Worm (Caenorhabditis elegans) whole organism, L3 larva: ENCODE measurements around the gene pals-37.

Experiments
- R02D3.7 ChIP-seq: fragments of 150-350 bp; optimal IDR thresholded peaks from 2 replicates; lab custom pipeline; 2014; ENCODE audit warnings: missing biosample characterization, missing genetic modification characterization
- ama-1 ChIP-seq: fragments of 150-350 bp; optimal IDR thresholded peaks from 2 replicates; lab custom pipeline; 2018
- ceh-9 ChIP-seq: sonication (generic microtip); optimal IDR thresholded peaks from 2 replicates; lab custom pipeline; 2018; ENCODE audit warnings: missing biosample characterization, missing genetic modification characterization
- hmg-11 ChIP-seq: sonication (generic microtip); optimal IDR thresholded peaks from 2 replicates; lab custom pipeline; 2016; ENCODE audit warnings: missing genetic modification characterization, missing compliant biosample characterization
- lin-15B ChIP-seq: fragments of 150-350 bp; optimal IDR thresholded peaks from 2 replicates; lab custom pipeline; 2014; ENCODE audit warnings: missing biosample characterization, missing genetic modification characterization
- nfya-1 ChIP-seq: sonication (generic microtip); optimal IDR thresholded peaks from 2 replicates; lab custom pipeline; 2017; ENCODE audit warnings: missing genetic modification characterization, mild to moderate bottlenecking, missing compliant biosample characterization, antibody characterized with exemption, moderate library complexity; ENCODE audit not compliant: insufficient read depth
- snpc-4 ChIP-seq: fragments of 150-350 bp; optimal IDR thresholded peaks from 2 replicates; lab custom pipeline; 2014; ENCODE audit warnings: missing biosample characterization, missing genetic modification characterization
- unc-62 ChIP-seq: fragments of 150-350 bp; sonication (generic microtip); optimal IDR thresholded peaks from 4 replicates; lab custom pipeline; 2014; ENCODE audit warnings: missing biosample characterization, missing genetic modification reagents, missing genetic modification characterization

ce11 chrV:12488002-12488401, 46.7 kb upstream of the pals-37 start:
- TF ChIP-seq lin-15B (no peak), snpc-4 (peak; percentile 48), R02D3.7 (tag; lab: Kevin White, UChicago) (no peak), unc-62 (GFP tag; lab: Kevin White, UChicago) (no peak), hmg-11 (tag; lab: Kevin White, UChicago) (no peak), ceh-9 (no peak), ama-1 (no peak), nfya-1 (tag; lab: Kevin White, UChicago) (no peak)
